Worm (Caenorhabditis elegans) whole organism, L3 larva: ENCODE measurements around the gene bath-45.

ENCODE experiments used
- ceh-16 ChIP-seq: sonication (generic microtip); optimal IDR thresholded peaks from 2 replicates; lab custom pipeline; 2017; ENCODE audit warnings: missing biosample characterization, missing genetic modification characterization
- ceh-28 ChIP-seq: fragments of 150-350 bp; optimal IDR thresholded peaks from 2 replicates; lab custom pipeline; 2014; ENCODE audit warnings: missing biosample characterization, missing genetic modification reagents, missing genetic modification characterization
- egl-5 ChIP-seq: fragments of 150-350 bp; optimal IDR thresholded peaks from 2 replicates; lab custom pipeline; 2017; ENCODE audit warnings: missing biosample characterization, missing genetic modification reagents, missing genetic modification characterization, inconsistent platforms
- elt-1 ChIP-seq: fragments of 150-350 bp; optimal IDR thresholded peaks from 2 replicates; lab custom pipeline; 2014; ENCODE audit warnings: missing biosample characterization, missing genetic modification characterization
- elt-3 ChIP-seq, 3 experiments: fragments of 150-350 bp in 1 of 3; sonication (generic microtip) in 2 of 3; optimal IDR thresholded peaks; 2 replicates in 2 of 3; 4 replicates in 1 of 3; lab custom pipeline; 2014 to 2017; ENCODE audit warnings: missing biosample characterization in 3 of 3, missing genetic modification characterization in 3 of 3
- fos-1 ChIP-seq: fragments of 150-350 bp; optimal IDR thresholded peaks from 2 replicates; lab custom pipeline; 2014; ENCODE audit warnings: missing biosample characterization, missing genetic modification characterization
- jun-1 ChIP-seq: fragments of 150-350 bp; optimal IDR thresholded peaks from 2 replicates; lab custom pipeline; 2014; ENCODE audit warnings: missing biosample characterization, missing genetic modification reagents, missing genetic modification characterization
- lsy-12 ChIP-seq: sonication (generic microtip); optimal IDR thresholded peaks from 2 replicates; lab custom pipeline; 2016; ENCODE audit warnings: mild to moderate bottlenecking, missing genetic modification characterization, missing compliant biosample characterization
- mml-1 ChIP-seq: fragments of 150-350 bp; sonication (generic microtip); optimal IDR thresholded peaks from 3 replicates; lab custom pipeline; 2014; ENCODE audit warnings: missing biosample characterization, missing genetic modification characterization
- nhr-23 ChIP-seq: fragments of 150-350 bp; optimal IDR thresholded peaks from 2 replicates; lab custom pipeline; 2014; ENCODE audit warnings: missing biosample characterization, missing genetic modification reagents, missing genetic modification characterization
- nhr-25 ChIP-seq: sonication (generic microtip); optimal IDR thresholded peaks from 2 replicates; lab custom pipeline; 2017; ENCODE audit warnings: missing biosample characterization, missing genetic modification characterization
- nhr-28 ChIP-seq: fragments of 150-350 bp; optimal IDR thresholded peaks from 2 replicates; lab custom pipeline; 2014; ENCODE audit warnings: missing biosample characterization, missing genetic modification characterization
- nhr-76 ChIP-seq: fragments of 150-350 bp; sonication (generic microtip); optimal IDR thresholded peaks from 5 replicates; lab custom pipeline; 2014; ENCODE audit warnings: missing biosample characterization, missing genetic modification characterization
- pha-4 ChIP-seq: fragments of 150-350 bp; optimal IDR thresholded peaks from 2 replicates; lab custom pipeline; 2014; ENCODE audit warnings: missing biosample characterization, missing genetic modification reagents, missing genetic modification characterization
- sea-2 ChIP-seq: fragments of 150-350 bp; sonication (generic microtip); optimal IDR thresholded peaks from 4 replicates; lab custom pipeline; 2014; ENCODE audit warnings: missing biosample characterization, missing genetic modification reagents, missing genetic modification characterization
- skn-1 ChIP-seq: fragments of 150-350 bp; optimal IDR thresholded peaks from 2 replicates; lab custom pipeline; 2014; ENCODE audit warnings: missing biosample characterization, missing genetic modification characterization
- snpc-4 ChIP-seq: fragments of 150-350 bp; optimal IDR thresholded peaks from 2 replicates; lab custom pipeline; 2014; ENCODE audit warnings: missing biosample characterization, missing genetic modification characterization
- tbx-2 ChIP-seq: sonication (generic microtip); optimal IDR thresholded peaks from 2 replicates; lab custom pipeline; 2016; ENCODE audit warnings: mild to moderate bottlenecking, missing genetic modification characterization, missing compliant biosample characterization
- ztf-11 ChIP-seq: fragments of 150-350 bp; optimal IDR thresholded peaks from 2 replicates; lab custom pipeline; 2014; ENCODE audit warnings: missing biosample characterization, missing genetic modification characterization
- ztf-4 ChIP-seq: fragments of 150-350 bp; optimal IDR thresholded peaks from 2 replicates; lab custom pipeline; 2014; ENCODE audit warnings: missing biosample characterization, missing genetic modification characterization

bath-45 gene

DNA sequence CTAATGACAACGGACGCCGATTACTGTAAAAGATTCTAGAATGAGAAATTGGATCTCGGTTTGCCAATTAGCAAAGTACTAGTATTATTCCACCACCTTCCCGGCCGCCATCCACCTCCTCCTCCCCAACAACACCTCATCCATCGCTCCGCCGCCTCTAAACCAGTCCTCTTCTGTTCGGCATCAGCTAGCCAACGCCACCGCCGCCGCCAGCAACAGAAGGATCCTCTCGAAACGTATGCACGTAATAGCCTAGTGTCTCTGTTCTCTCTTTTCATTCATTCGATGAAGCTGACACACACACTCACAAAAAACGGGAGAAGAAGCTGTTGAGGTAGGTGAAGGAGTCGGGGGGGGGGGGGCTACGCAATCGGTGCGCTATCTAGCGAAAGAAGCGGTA, 47.9 kb downstream of the bath-45 start:
- TF ChIP-seq tbx-2 (tag; lab: Kevin White, UChicago) (no peak), nhr-28 (tag; lab: Kevin White, UChicago) (no peak), fos-1 (tag; lab: Kevin White, UChicago) (no peak), nhr-76 (no peak), pha-4 (tag; lab: Kevin White, UChicago) (no peak), nhr-25 (tag; lab: Kevin White, UChicago) (no peak), elt-1 (no peak), snpc-4 (no peak), elt-3 (tag; optimal IDR thresholded peaks at IDR 0.05; lab: Kevin White, UChicago) (no peak), ztf-11 (tag; lab: Kevin White, UChicago) (no peak), mml-1 (no peak), egl-5 (tag; lab: Kevin White, UChicago) (no peak), skn-1 (tag; lab: Kevin White, UChicago) (no peak), ztf-4 (no peak), nhr-23 (no peak), sea-2 (GFP tag; lab: Kevin White, UChicago) (no peak), ceh-28 (no peak)
- TF ChIP-seq, all 47 proteins: peak for 0

ce11 chrII:13174435-13174834, 51.6 kb downstream of the bath-45 start:
- no peak for TF ChIP-seq fos-1 (tag; lab: Kevin White, UChicago)
- TF ChIP-seq ceh-16 (tag; lab: Kevin White, UChicago), result no peak
- TF ChIP-seq jun-1 (tag; lab: Kevin White, UChicago), result no peak
- no peak for TF ChIP-seq lsy-12 (tag; lab: Kevin White, UChicago)
- TF ChIP-seq nhr-23, result peak; percentile 11
